Fruit fly (Drosophila melanogaster): ENCODE measurements around the gene CG11586.

The CG11586 gene

DNA sequence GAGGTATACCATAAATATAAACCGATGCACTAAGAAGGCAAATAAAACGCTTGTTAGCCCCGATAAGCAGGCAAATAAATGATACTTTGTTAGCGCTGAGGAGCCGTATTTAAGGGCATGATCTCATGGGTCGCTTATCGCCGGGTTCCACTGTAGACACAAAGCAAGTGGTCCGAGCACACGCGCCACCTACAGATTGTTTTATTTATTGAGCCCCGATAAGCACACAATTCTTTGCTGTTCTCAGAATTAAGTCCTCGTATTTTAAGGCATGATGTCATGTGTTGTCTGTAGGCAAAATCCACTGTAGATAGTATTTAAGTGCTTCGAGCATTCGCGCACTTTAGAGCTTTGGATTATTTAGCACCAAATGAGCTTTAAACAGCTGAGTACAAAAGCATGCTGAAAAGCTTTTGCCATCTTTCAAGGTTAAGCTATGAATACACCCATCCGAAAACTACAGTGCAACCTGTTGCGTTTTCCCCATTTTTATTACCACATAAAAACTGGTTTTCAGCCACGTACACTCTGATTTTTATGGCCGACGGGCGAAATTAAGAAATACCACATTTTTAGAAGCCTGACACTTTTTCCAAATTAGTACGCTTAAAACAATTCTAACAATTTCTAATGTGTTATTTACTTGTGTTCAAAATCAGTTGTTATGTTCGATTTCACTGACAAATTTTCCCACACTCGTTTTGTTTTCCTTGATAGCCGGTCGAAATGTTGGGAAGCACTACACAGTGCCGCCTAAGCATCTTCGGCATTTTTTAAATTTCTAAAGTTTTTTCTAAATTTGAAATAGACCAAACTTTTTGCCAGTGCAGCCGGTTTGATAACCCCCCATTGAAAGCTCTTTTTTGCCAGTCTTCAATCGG, 22.6 kb downstream of the CG11586 start, which contains the start of gene Sqor (continued):
- TF ChIP-seq onecut (GFP tag; IDR thresholded peaks at IDR 0.05), result peak; percentile 58
- peak; percentile 93 for TF ChIP-seq zfh2 (GFP tag; optimal IDR thresholded peaks at IDR 0.05)
- peak; percentile 89 for TF ChIP-seq Hsf (GFP tag; optimal IDR thresholded peaks at IDR 0.05)
- TF ChIP-seq bsh (GFP tag; optimal IDR thresholded peaks at IDR 0.05), result peak; percentile 66 to 93
- peak; percentile 78 for TF ChIP-seq B-H2 (GFP tag; optimal IDR thresholded peaks at IDR 0.05)
- peak; percentile 66 for TF ChIP-seq CG4424 (GFP tag; optimal IDR thresholded peaks at IDR 0.05)
- peak; percentile 85 for TF ChIP-seq CG11695 (GFP tag; IDR thresholded peaks at IDR 0.05)
- TF ChIP-seq CG8281 (tag; optimal IDR thresholded peaks at IDR 0.05), result peak; percentile 78
- peak; percentile 67 for TF ChIP-seq ara (GFP tag; IDR thresholded peaks at IDR 0.05)
- TF ChIP-seq CG32532 (GFP tag; IDR thresholded peaks at IDR 0.05), result peak; percentile 85
- peak; percentile 70 for TF ChIP-seq Myb (GFP tag; optimal IDR thresholded peaks at IDR 0.05)
- TF ChIP-seq Dek (tag; optimal IDR thresholded peaks at IDR 0.05), result peak; percentile 91
- TF ChIP-seq amos (GFP tag; IDR thresholded peaks at IDR 0.05; ENCODE audit: partially characterized antibody), result peak; percentile 36; the same call in 1 of the 2 replicates
- peak; percentile 54 for TF ChIP-seq CG2116 (GFP tag; optimal IDR thresholded peaks at IDR 0.05)
- peak; percentile 89 for TF ChIP-seq Fer1 (GFP tag; optimal IDR thresholded peaks at IDR 0.05)
- peak; percentile 73 for TF ChIP-seq fd96Cb (tag; optimal IDR thresholded peaks at IDR 0.05)
- TF ChIP-seq zen (tag; optimal IDR thresholded peaks at IDR 0.05), result no peak
- peak; percentile 91 for TF ChIP-seq CG10147 (GFP tag; optimal IDR thresholded peaks at IDR 0.05)
- peak; percentile 80 for TF ChIP-seq CG14441 (GFP tag; IDR thresholded peaks at IDR 0.05)
- TF ChIP-seq CG4730 (GFP tag; IDR thresholded peaks at IDR 0.05), result peak; percentile 76
- TF ChIP-seq CG3847 (GFP tag; IDR thresholded peaks at IDR 0.05), result peak; percentile 82
- TF ChIP-seq slp2 (GFP tag; optimal IDR thresholded peaks at IDR 0.05), result peak; percentile 86
- TF ChIP-seq Ada2b (GFP tag; IDR thresholded peaks at IDR 0.05), result peak; percentile 81
- TF ChIP-seq Rx (GFP tag; IDR thresholded peaks at IDR 0.05), result peak; percentile 68
- peak; percentile 43 for TF ChIP-seq Neu2 (GFP tag; optimal IDR thresholded peaks at IDR 0.05; ENCODE audit: borderline replicate concordance)
- peak; percentile 89 for TF ChIP-seq CG10209 (GFP tag; optimal IDR thresholded peaks at IDR 0.05)
- no peak for TF ChIP-seq bigmax (GFP tag; optimal IDR thresholded peaks at IDR 0.05)
- TF ChIP-seq gfzf (GFP tag; optimal IDR thresholded peaks at IDR 0.05), result peak; percentile 31
- peak; percentile 79 for TF ChIP-seq Ssrp (tag; optimal IDR thresholded peaks at IDR 0.05)
- TF ChIP-seq CG6765 (GFP tag; optimal IDR thresholded peaks at IDR 0.05), result peak; percentile 86
- TF ChIP-seq CG1233 (GFP tag; optimal IDR thresholded peaks at IDR 0.05), result peak; percentile 83
- TF ChIP-seq CG18599 (GFP tag; optimal IDR thresholded peaks at IDR 0.05), result peak; percentile 88
- no peak for TF ChIP-seq Tbp (GFP tag; optimal IDR thresholded peaks at IDR 0.05)
- TF ChIP-seq CG13624 (GFP tag; optimal IDR thresholded peaks at IDR 0.05), result peak; percentile 81
- TF ChIP-seq CoRest (tag; optimal IDR thresholded peaks at IDR 0.05), result peak; percentile 91
- TF ChIP-seq CG2712 (tag; optimal IDR thresholded peaks at IDR 0.05), result peak; percentile 79
- TF ChIP-seq nerfin-2 (GFP tag; IDR thresholded peaks at IDR 0.05; ENCODE audit: partially characterized antibody), result peak; percentile 12; the same call in 1 of the 2 replicates
- TF ChIP-seq tx (GFP tag; optimal IDR thresholded peaks at IDR 0.05), result peak; percentile 67
- peak; percentile 76 for TF ChIP-seq CG12071 (GFP tag; optimal IDR thresholded peaks at IDR 0.05)
- peak; percentile 38; the same call in 1 of the 2 replicates for TF ChIP-seq Lim3 (GFP tag; IDR thresholded peaks at IDR 0.05)
- TF ChIP-seq eyg (GFP tag; optimal IDR thresholded peaks at IDR 0.05), result peak; percentile 87
- peak; percentile 71; the same call in 2 of the 3 replicates for TF ChIP-seq jigr1 (GFP tag; IDR thresholded peaks at IDR 0.05)
- TF ChIP-seq cato (GFP tag; optimal IDR thresholded peaks at IDR 0.05; ENCODE audit: borderline replicate concordance), result peak; percentile 75
- TF ChIP-seq sc (optimal IDR thresholded peaks at IDR 0.05), result no peak
- no peak for TF ChIP-seq sc (GFP tag; optimal IDR thresholded peaks at IDR 0.05)
- peak; percentile 73 for TF ChIP-seq Camta (GFP tag; optimal IDR thresholded peaks at IDR 0.05)
- TF ChIP-seq Sry-β (GFP tag; optimal IDR thresholded peaks at IDR 0.05), result no peak
- peak; percentile 89 for TF ChIP-seq CTCF (GFP tag; optimal IDR thresholded peaks at IDR 0.05)
- TF ChIP-seq Dll (GFP tag; IDR thresholded peaks at IDR 0.05; ENCODE audit: partially characterized antibody), result no peak

All from whole organism, embryonic.